Fruit fly (Drosophila melanogaster) whole organism, embryonic: ENCODE results near the gene CG11791.

Experiments used
- Bteb2 ChIP-seq: fragments of 200-800 bp; sonication (Bioruptor generic); optimal IDR thresholded peaks from 2 replicates; lab custom pipeline; 2016; ENCODE audit warnings: missing biosample characterization, missing genetic modification characterization
- CG10462 ChIP-seq: fragments of 200-800 bp; sonication (Bioruptor generic); optimal IDR thresholded peaks from 2 replicates; lab custom pipeline; 2016; ENCODE audit warnings: missing biosample characterization, missing genetic modification characterization
- CG11504 ChIP-seq: fragments of 200-800 bp; sonication (Bioruptor generic); optimal IDR thresholded peaks from 3 replicates; lab custom pipeline; 2019; ENCODE audit warnings: missing biosample characterization, mild to moderate bottlenecking, missing genetic modification characterization, moderate library complexity
- CG12104 ChIP-seq: fragments of 200-800 bp; sonication (Bioruptor generic); optimal IDR thresholded peaks from 3 replicates; lab custom pipeline; 2016; ENCODE audit warnings: missing biosample characterization, missing genetic modification characterization
- CG12942 ChIP-seq: fragments of 200-800 bp; sonication (Bioruptor generic); optimal IDR thresholded peaks from 3 replicates; lab custom pipeline; 2016; ENCODE audit warnings: missing biosample characterization, missing genetic modification characterization
- CG13424 ChIP-seq: fragments of 200-800 bp; sonication (Bioruptor generic); optimal IDR thresholded peaks from 2 replicates; lab custom pipeline; 2019; ENCODE audit warnings: missing biosample characterization, mild to moderate bottlenecking, missing genetic modification characterization, moderate library complexity
- CG15011 ChIP-seq: fragments of 200-800 bp; sonication (Bioruptor generic); optimal IDR thresholded peaks from 3 replicates; lab custom pipeline; 2018; ENCODE audit warnings: missing biosample characterization, mild to moderate bottlenecking, missing genetic modification characterization
- CG15514 ChIP-seq: fragments of 200-800 bp; sonication (Bioruptor generic); optimal IDR thresholded peaks from 3 replicates; lab custom pipeline; 2017; ENCODE audit warnings: missing biosample characterization, missing genetic modification characterization, mild to moderate bottlenecking, moderate library complexity, missing genetic modification reagents
- CG1792 ChIP-seq: fragments of 200-800 bp; sonication (Bioruptor generic); optimal IDR thresholded peaks from 2 replicates; lab custom pipeline; 2016; ENCODE audit warnings: missing biosample characterization, missing genetic modification characterization
- CG30431 ChIP-seq: fragments of 200-800 bp; sonication (Bioruptor generic); optimal IDR thresholded peaks from 2 replicates; lab custom pipeline; 2017; ENCODE audit warnings: missing biosample characterization, missing genetic modification characterization
- CG33557 ChIP-seq: fragments of 200-800 bp; sonication (Bioruptor generic); optimal IDR thresholded peaks from 2 replicates; lab custom pipeline; 2019; ENCODE audit warnings: missing biosample characterization, mild to moderate bottlenecking, missing genetic modification characterization, moderate library complexity
- CG34224 ChIP-seq: fragments of 200-800 bp; sonication (Bioruptor generic); IDR thresholded peaks from 3 replicates; pipeline ENCODE4 v1.3.6; 2022; ENCODE audit warnings: missing biosample characterization, missing genetic modification characterization; ENCODE audit not compliant: partially characterized antibody
- CG42726 ChIP-seq: fragments of 200-800 bp; sonication (Bioruptor generic); IDR thresholded peaks from 2 replicates; pipeline ENCODE4 v1.3.6; 2022; ENCODE audit warnings: missing biosample characterization, missing genetic modification characterization; ENCODE audit not compliant: partially characterized antibody
- CG4328 ChIP-seq: fragments of 200-800 bp; sonication (Bioruptor generic); optimal IDR thresholded peaks from 3 replicates; lab custom pipeline; 2017; ENCODE audit warnings: missing biosample characterization, missing genetic modification reagents, missing genetic modification characterization
- CG5953 ChIP-seq: fragments of 200-800 bp; sonication (Bioruptor generic); IDR thresholded peaks from 2 replicates; pipeline ENCODE4 v1.3.6; 2022; ENCODE audit warnings: missing biosample characterization, missing genetic modification characterization
- CG6272 ChIP-seq: fragments of 200-800 bp; sonication (Bioruptor generic); IDR thresholded peaks from 2 replicates; pipeline ENCODE4 v1.3.6; 2022; ENCODE audit warnings: missing biosample characterization, missing genetic modification characterization
- CG7556 ChIP-seq: fragments of 200-800 bp; sonication (Bioruptor generic); optimal IDR thresholded peaks from 2 replicates; lab custom pipeline; 2017; ENCODE audit warnings: missing biosample characterization, mild to moderate bottlenecking, missing genetic modification characterization
- CG8290 ChIP-seq, 3 experiments: fragments of 200-800 bp; sonication (Bioruptor generic); optimal IDR thresholded peaks; 2 replicates each; lab custom pipeline; 2016 to 2019; ENCODE audit warnings: missing biosample characterization in 3 of 3, missing genetic modification characterization in 3 of 3, mild to moderate bottlenecking in 2 of 3, moderate library complexity in 1 of 3
- CG9215 ChIP-seq: fragments of 200-800 bp; sonication (Bioruptor generic); IDR thresholded peaks from 2 replicates; pipeline ENCODE4 v1.3.6; 2022; ENCODE audit warnings: missing biosample characterization, missing genetic modification characterization
- D ChIP-seq, 2 experiments: fragments of 200-800 bp in 1 of 2; fragments of >200 bp in 1 of 2; sonication (Bioruptor generic) in 1 of 2; optimal IDR thresholded peaks; 2 replicates in 1 of 2; 3 replicates in 1 of 2; lab custom pipeline; 2017; ENCODE audit warnings: mild to moderate bottlenecking in 1 of 2, missing biosample characterization in 1 of 2, missing genetic modification characterization in 1 of 2, missing genetic modification reagents in 1 of 2
- D19B ChIP-seq: fragments of 200-800 bp; sonication (Bioruptor generic); optimal IDR thresholded peaks from 2 replicates; lab custom pipeline; 2017; ENCODE audit warnings: missing biosample characterization, mild to moderate bottlenecking, missing genetic modification characterization
- Dek ChIP-seq: fragments of 200-800 bp; sonication (Bioruptor generic); optimal IDR thresholded peaks from 3 replicates; lab custom pipeline; 2019; ENCODE audit warnings: missing biosample characterization, mild to moderate bottlenecking, missing genetic modification characterization, moderate library complexity
- Dip3 ChIP-seq: fragments of 200-800 bp; sonication (Bioruptor generic); optimal IDR thresholded peaks from 3 replicates; lab custom pipeline; 2016; ENCODE audit warnings: missing biosample characterization, missing genetic modification characterization
- Drgx ChIP-seq: fragments of 200-800 bp; sonication (Bioruptor generic); IDR thresholded peaks from 2 replicates; pipeline ENCODE4 v1.3.6; 2022; ENCODE audit warnings: missing biosample characterization, missing genetic modification characterization
- HLH54F ChIP-seq: fragments of 200-800 bp; sonication (Bioruptor generic); optimal IDR thresholded peaks from 3 replicates; lab custom pipeline; 2016; ENCODE audit warnings: missing biosample characterization, missing genetic modification characterization
- Ptx1 ChIP-seq: fragments of 200-800 bp; sonication (Bioruptor generic); IDR thresholded peaks from 2 replicates; pipeline ENCODE4 v1.3.6; 2022; ENCODE audit warnings: missing biosample characterization, missing genetic modification characterization
- bbx ChIP-seq: fragments of 200-800 bp; sonication (Bioruptor generic); IDR thresholded peaks from 2 replicates; pipeline ENCODE4 v1.3.6; 2022; ENCODE audit warnings: missing biosample characterization, missing genetic modification characterization; ENCODE audit not compliant: partially characterized antibody
- cad ChIP-seq: fragments of >200 bp; optimal IDR thresholded peaks from 2 replicates; lab custom pipeline; 2017; ENCODE audit warnings: missing biosample characterization, missing genetic modification characterization
- dm ChIP-seq: fragments of 200-800 bp; sonication (Bioruptor generic); optimal IDR thresholded peaks from 3 replicates; lab custom pipeline; 2016; ENCODE audit warnings: missing biosample characterization, missing genetic modification characterization
- esg ChIP-seq: fragments of 200-800 bp; sonication (Bioruptor generic); conservative IDR thresholded peaks from 2 replicates; pipeline ENCODE4 v1.3.6; 2022; ENCODE audit warnings: missing biosample characterization, missing genetic modification characterization
- eve ChIP-seq, 2 experiments: fragments of >200 bp; optimal IDR thresholded peaks; 2 replicates each; lab custom pipeline; 2017; ENCODE audit warnings: missing biosample characterization in 2 of 2, missing genetic modification characterization in 2 of 2
- fd64A ChIP-seq: fragments of 200-800 bp; sonication (Bioruptor generic); optimal IDR thresholded peaks from 3 replicates; lab custom pipeline; 2018; ENCODE audit warnings: missing biosample characterization, mild to moderate bottlenecking, missing genetic modification characterization
- gsb-n ChIP-seq: fragments of 200-800 bp; sonication (Bioruptor generic); optimal IDR thresholded peaks from 3 replicates; lab custom pipeline; 2018; ENCODE audit warnings: missing biosample characterization, mild to moderate bottlenecking, missing genetic modification characterization
- hkb ChIP-seq, 2 experiments: fragments of 200-800 bp in 1 of 2; fragments of >200 bp in 1 of 2; sonication (Bioruptor generic) in 1 of 2; IDR thresholded peaks in 1 of 2; optimal IDR thresholded peaks in 1 of 2; 2 replicates each; pipeline versions ENCODE4 v1.3.6 to Lab custom; 2017 to 2022; ENCODE audit warnings: missing biosample characterization in 1 of 2, missing genetic modification characterization in 1 of 2
- kni ChIP-seq: fragments of 200-800 bp; sonication (Bioruptor generic); optimal IDR thresholded peaks from 3 replicates; lab custom pipeline; 2017; ENCODE audit warnings: mild to moderate bottlenecking, missing biosample characterization, missing genetic modification reagents, missing genetic modification characterization
- p53 ChIP-seq: fragments of 200-800 bp; sonication (Bioruptor generic); optimal IDR thresholded peaks from 2 replicates; lab custom pipeline; 2016; ENCODE audit warnings: missing biosample characterization, missing genetic modification characterization
- pan ChIP-seq, 4 experiments: fragments of >200 bp in 3 of 4; fragments of 200-800 bp in 1 of 4; sonication (Bioruptor generic) in 1 of 4; optimal IDR thresholded peaks in 3 of 4; IDR thresholded peaks in 1 of 4; 2 replicates each; pipeline versions ENCODE4 v1.3.6 to Lab custom; 2017 to 2022; ENCODE audit warnings: missing biosample characterization in 2 of 4, missing genetic modification characterization in 2 of 4, mixed read lengths in 1 of 4
- phol ChIP-seq: fragments of 200-800 bp; sonication (Bioruptor generic); optimal IDR thresholded peaks from 3 replicates; lab custom pipeline; 2018; ENCODE audit warnings: missing biosample characterization, mild to moderate bottlenecking, missing genetic modification characterization, moderate library complexity
- pum ChIP-seq: fragments of 200-800 bp; sonication (Bioruptor generic); optimal IDR thresholded peaks from 2 replicates; lab custom pipeline; 2016; ENCODE audit warnings: missing biosample characterization, missing genetic modification characterization
- repo ChIP-seq: fragments of 200-800 bp; sonication (Bioruptor generic); optimal IDR thresholded peaks from 2 replicates; lab custom pipeline; 2016; ENCODE audit warnings: missing biosample characterization, missing genetic modification characterization
- sens ChIP-seq: fragments of 200-800 bp; sonication (Bioruptor generic); peaks from one replicate; lab custom pipeline; 2016; ENCODE audit warnings: missing biosample characterization, missing genetic modification characterization
- tll ChIP-seq, 2 experiments: fragments of 200-800 bp in 1 of 2; fragments of >200 bp in 1 of 2; sonication (Bioruptor generic) in 1 of 2; optimal IDR thresholded peaks; 2 replicates each; lab custom pipeline; 2017 to 2019; ENCODE audit warnings: missing biosample characterization in 2 of 2, missing genetic modification characterization in 2 of 2, mild to moderate bottlenecking in 1 of 2, moderate library complexity in 1 of 2
- tx ChIP-seq: fragments of 200-800 bp; sonication (Bioruptor generic); optimal IDR thresholded peaks from 2 replicates; lab custom pipeline; 2016; ENCODE audit warnings: missing biosample characterization, missing genetic modification characterization
- vnd ChIP-seq: fragments of 200-800 bp; sonication (Bioruptor generic); IDR thresholded peaks from 3 replicates; pipeline ENCODE4 v1.3.6; 2022; ENCODE audit warnings: missing biosample characterization, missing genetic modification characterization; ENCODE audit not compliant: partially characterized antibody
- wek ChIP-seq: fragments of 200-800 bp; sonication (Bioruptor generic); optimal IDR thresholded peaks from 3 replicates; lab custom pipeline; 2018; ENCODE audit warnings: missing biosample characterization, mild to moderate bottlenecking, missing genetic modification characterization, moderate library complexity

Gene CG11791

dm6 chr3R:25077280-25077820 is 27.9 kb downstream of the CG11791 start (continued):
- TF ChIP-seq tll (GFP tag; optimal IDR thresholded peaks at IDR 0.05; lab: Kevin White, UChicago) (peak in 1 of 2 experiments; percentile 89), D (optimal IDR thresholded peaks at IDR 0.05; lab: Kevin White, UChicago) (peak; percentile 16), D (GFP tag; optimal IDR thresholded peaks at IDR 0.05; lab: Kevin White, UChicago) (no peak), eve (GFP tag; optimal IDR thresholded peaks at IDR 0.05; lab: Kevin White, UChicago) (no peak), CG33557 (GFP tag; lab: Kevin White, UChicago) (no peak), sens (GFP tag; lab: Kevin White, UChicago) (peak; percentile 8), phol (tag; lab: Kevin White, UChicago) (no peak), kni (GFP tag; lab: Kevin White, UChicago) (peak; percentile 23)
- TF ChIP-seq, all 482 proteins: peak for 12

- TF ChIP-seq CG10462 (GFP tag; lab: Kevin White, UChicago): no peak
- TF ChIP-seq vnd (GFP tag; lab: Robert Waterston, UW): no peak
- peak; percentile 44 for TF ChIP-seq sens (GFP tag; lab: Kevin White, UChicago)
- no peak for TF ChIP-seq CG9215 (GFP tag; lab: Robert Waterston, UW)
- no peak for TF ChIP-seq CG13424 (tag; lab: Kevin White, UChicago)
- TF ChIP-seq repo (GFP tag; lab: Kevin White, UChicago): no peak
- TF ChIP-seq CG12942: no peak
- no peak for TF ChIP-seq fd64A (GFP tag; lab: Kevin White, UChicago)
- TF ChIP-seq Drgx (GFP tag; lab: Robert Waterston, UW): no peak
- TF ChIP-seq Dip3 (GFP tag; lab: Kevin White, UChicago): no peak
- TF ChIP-seq cad: peak; percentile 43
- peak; percentile 3 for TF ChIP-seq D19B (GFP tag; lab: Kevin White, UChicago)
- TF ChIP-seq CG8290 (GFP tag; optimal IDR thresholded peaks at IDR 0.05; lab: Kevin White, UChicago): no peak
- TF ChIP-seq CG8290 (tag; optimal IDR thresholded peaks at IDR 0.05; lab: Kevin White, UChicago): no peak
- no peak for TF ChIP-seq pan (optimal IDR thresholded peaks at IDR 0.05; lab: Kevin White, UChicago)
- TF ChIP-seq pan (GFP tag; optimal IDR thresholded peaks at IDR 0.05 in 1 of 2, IDR thresholded peaks at IDR 0.05 in 1 of 2): no peak
- TF ChIP-seq gsb-n (tag; lab: Kevin White, UChicago): peak; percentile 94
Measured at dm6 chr3R:25078665-25079064, 29.2 kb downstream of the CG11791 start.

dm6 chr3R:25080446-25080845 is 31.0 kb downstream of the CG11791 start:
- TF ChIP-seq Bteb2 (GFP tag; lab: Kevin White, UChicago) (no peak), CG15011 (GFP tag; lab: Kevin White, UChicago) (no peak), esg (no peak), CG42726 (GFP tag; lab: Robert Waterston, UW) (no peak), bbx (GFP tag; lab: Robert Waterston, UW) (peak; percentile 41; the same call in 1 of the 2 replicates), CG5953 (no peak), CG34224 (GFP tag; lab: Robert Waterston, UW) (peak; percentile 41; the same call in 1 of the 3 replicates), CG7556 (GFP tag; lab: Kevin White, UChicago) (no peak), CG4328 (no peak), pum (GFP tag; lab: Kevin White, UChicago) (no peak), dm (GFP tag; lab: Kevin White, UChicago) (no peak), CG10462 (GFP tag; lab: Kevin White, UChicago) (no peak), CG1792 (GFP tag; lab: Kevin White, UChicago) (no peak), CG11504 (tag; lab: Kevin White, UChicago) (no peak), CG15514 (no peak), wek (GFP tag; lab: Kevin White, UChicago) (peak; percentile 22), CG6272 (GFP tag; lab: Robert Waterston, UW) (no peak), p53 (GFP tag; lab: Kevin White, UChicago) (no peak), tx (GFP tag; lab: Kevin White, UChicago) (no peak), hkb (optimal IDR thresholded peaks at IDR 0.05; lab: Kevin White, UChicago) (no peak), hkb (GFP tag; IDR thresholded peaks at IDR 0.05; lab: Robert Waterston, UW) (peak; percentile 24; the same call in 1 of the 2 replicates), Dek (tag; lab: Kevin White, UChicago) (no peak), CG12104 (GFP tag; lab: Kevin White, UChicago) (no peak), CG30431 (GFP tag; lab: Kevin White, UChicago) (no peak), Ptx1 (GFP tag; lab: Robert Waterston, UW) (no peak), HLH54F (no peak)
